Worm (Caenorhabditis elegans): ENCODE results near the gene sec-10.
A peak's percentile ranks its signal among the peaks of the same experiment; 100 is the strongest.

Gene sec-10

DNA sequence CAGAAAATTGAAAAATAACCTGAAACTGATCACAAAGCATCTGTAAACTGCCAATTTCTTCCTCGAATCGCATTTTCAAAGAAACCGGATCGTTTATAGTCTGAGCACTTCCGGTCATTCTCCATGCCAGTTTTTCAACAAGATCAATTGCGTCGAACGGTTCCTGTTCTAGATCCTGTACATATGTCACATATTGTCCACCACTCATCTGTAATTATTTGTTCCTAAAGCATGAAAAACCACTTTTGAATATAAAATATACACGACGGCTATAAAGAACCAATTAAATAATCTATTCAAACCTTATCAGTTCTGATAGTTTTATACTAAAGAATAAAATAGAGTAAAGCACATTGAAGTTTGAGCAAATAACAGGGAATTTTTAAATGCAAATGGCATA, at the start of gene sec-10:
Gene sec-10, minus strand, starts transcription at position 208 of the 400 bp plus-strand sequence.
- TF ChIP-seq him-1 (tag; optimal IDR thresholded peaks at IDR 0.05) (no peak), dao-5 (tag; optimal IDR thresholded peaks at IDR 0.05) (no peak), W03F9.2 (tag; optimal IDR thresholded peaks at IDR 0.05) (no peak)

ce11 chrIV:7830151-7830550, 47.9 kb upstream of the sec-10 start, which contains the start of gene mvb-12:
Gene mvb-12, plus strand, starts transcription at chrIV:7830525.
- TF ChIP-seq W03F9.2 (tag; optimal IDR thresholded peaks at IDR 0.05) (no peak), him-1 (tag; optimal IDR thresholded peaks at IDR 0.05) (no peak), dao-5 (tag; optimal IDR thresholded peaks at IDR 0.05) (no peak)

ce11 chrIV:7829275-7829938, 47.1 kb upstream of the sec-10 start, which contains the start of gene C06A6.4:
Gene C06A6.4, minus strand, starts transcription at chrIV:7829298.
- TF ChIP-seq him-1 (tag; optimal IDR thresholded peaks at IDR 0.05), result no peak
- peak; percentile 61 for TF ChIP-seq W03F9.2 (tag; optimal IDR thresholded peaks at IDR 0.05)
- TF ChIP-seq dao-5 (tag; optimal IDR thresholded peaks at IDR 0.05), result no peak

ce11 chrIV:7824649-7825048, 42.4 kb upstream of the sec-10 start:
- TF ChIP-seq W03F9.2 (tag; optimal IDR thresholded peaks at IDR 0.05) (no peak), him-1 (tag; optimal IDR thresholded peaks at IDR 0.05) (no peak), dao-5 (tag; optimal IDR thresholded peaks at IDR 0.05) (no peak)

- no peak for TF ChIP-seq W03F9.2 (tag; optimal IDR thresholded peaks at IDR 0.05)
- no peak for TF ChIP-seq him-1 (tag; optimal IDR thresholded peaks at IDR 0.05)
- TF ChIP-seq dao-5 (tag; optimal IDR thresholded peaks at IDR 0.05), result no peak
Observed at ce11 chrIV:7822524-7822923, 40.2 kb upstream of the sec-10 start, which contains the start of gene T14A8.2. Gene T14A8.2, minus strand, starts transcription at chrIV:7822624.

ce11 chrIV:7817852-7818251, 35.6 kb upstream of the sec-10 start, which contains the start of gene ric-3:
Gene ric-3, plus strand, starts transcription at chrIV:7818251.
- TF ChIP-seq him-1 (tag; optimal IDR thresholded peaks at IDR 0.05), result no peak
- TF ChIP-seq dao-5 (tag; optimal IDR thresholded peaks at IDR 0.05), result no peak
- no peak for TF ChIP-seq W03F9.2 (tag; optimal IDR thresholded peaks at IDR 0.05)

DNA sequence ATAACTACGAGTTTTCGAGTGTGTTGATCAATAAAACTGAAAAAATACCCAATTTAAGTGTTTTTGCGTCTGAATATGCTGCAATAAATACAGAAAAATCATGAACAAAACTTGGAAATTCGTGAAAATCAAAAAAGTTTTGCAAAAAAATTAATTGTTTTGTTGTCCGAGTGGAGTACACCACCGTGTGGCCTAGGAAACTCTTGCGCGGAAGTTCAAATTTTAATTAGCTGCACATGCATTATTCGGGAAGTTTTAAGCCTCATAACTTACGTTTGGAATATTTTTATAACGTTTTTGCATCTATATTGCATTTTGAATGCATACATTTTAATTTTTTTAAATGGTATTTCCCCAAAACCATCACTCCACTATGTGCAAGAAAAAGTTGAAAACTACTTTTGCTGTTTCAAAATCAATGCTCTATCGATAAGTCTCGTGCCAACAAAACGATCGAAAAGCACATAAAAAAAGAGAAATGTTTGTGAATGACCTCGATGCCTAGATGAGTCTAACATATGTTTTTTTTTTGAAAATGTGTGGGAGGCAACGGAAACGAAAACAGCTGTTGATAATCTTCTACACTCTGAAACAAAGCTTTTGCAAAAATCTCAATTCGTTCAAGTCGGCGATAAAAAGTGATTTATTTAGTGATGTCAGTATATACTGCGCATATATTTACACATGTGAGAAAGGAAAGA, 34.3 kb upstream of the sec-10 start:
- peak; percentile 21 for TF ChIP-seq W03F9.2 (tag; optimal IDR thresholded peaks at IDR 0.05)
- no peak for TF ChIP-seq dao-5 (tag; optimal IDR thresholded peaks at IDR 0.05)
- TF ChIP-seq him-1 (tag; optimal IDR thresholded peaks at IDR 0.05), result no peak

DNA sequence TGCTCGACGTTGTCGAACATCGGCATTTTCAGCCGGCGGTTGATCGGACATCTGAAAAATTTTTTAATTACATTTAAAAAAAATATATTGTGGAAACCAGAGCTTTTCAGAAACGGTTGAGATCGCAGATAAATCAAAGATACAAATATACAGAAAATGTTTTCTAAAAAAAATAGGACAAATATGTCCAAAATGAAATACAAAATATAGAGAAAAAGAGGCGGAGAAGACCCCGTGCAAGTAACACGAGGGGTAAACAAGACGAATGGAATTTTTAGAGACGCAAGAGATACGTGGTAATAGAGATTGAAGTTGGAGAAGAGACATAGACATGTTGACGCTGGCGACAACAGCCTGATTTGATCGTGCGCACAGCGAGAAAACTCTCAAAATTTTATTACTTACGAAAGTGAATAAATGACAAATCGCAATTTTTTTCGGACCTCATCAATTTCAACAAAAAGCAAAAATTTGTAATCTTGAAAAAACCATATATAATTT, 33.4 kb upstream of the sec-10 start, which contains the start of gene cdgs-1:
Gene cdgs-1, minus strand, starts transcription at position 51 of the 501 bp plus-strand sequence.
- TF ChIP-seq him-1 (tag; optimal IDR thresholded peaks at IDR 0.05) (no peak), dao-5 (tag; optimal IDR thresholded peaks at IDR 0.05) (no peak), W03F9.2 (tag; optimal IDR thresholded peaks at IDR 0.05) (no peak)

ce11 chrIV:7812709-7813108, 30.4 kb upstream of the sec-10 start, which contains the start of gene zgpa-1:
Gene zgpa-1, minus strand, starts transcription at chrIV:7812809.
- TF ChIP-seq dao-5 (tag; optimal IDR thresholded peaks at IDR 0.05) (no peak), him-1 (tag; optimal IDR thresholded peaks at IDR 0.05) (no peak), W03F9.2 (tag; optimal IDR thresholded peaks at IDR 0.05) (no peak)

ce11 chrIV:7808583-7808982, 26.3 kb upstream of the sec-10 start, which contains the start of gene C33H5.1:
Gene C33H5.1, plus strand, starts transcription at chrIV:7808912.
- TF ChIP-seq W03F9.2 (tag; optimal IDR thresholded peaks at IDR 0.05), result no peak
- no peak for TF ChIP-seq dao-5 (tag; optimal IDR thresholded peaks at IDR 0.05)
- TF ChIP-seq him-1 (tag; optimal IDR thresholded peaks at IDR 0.05), result no peak

DNA sequence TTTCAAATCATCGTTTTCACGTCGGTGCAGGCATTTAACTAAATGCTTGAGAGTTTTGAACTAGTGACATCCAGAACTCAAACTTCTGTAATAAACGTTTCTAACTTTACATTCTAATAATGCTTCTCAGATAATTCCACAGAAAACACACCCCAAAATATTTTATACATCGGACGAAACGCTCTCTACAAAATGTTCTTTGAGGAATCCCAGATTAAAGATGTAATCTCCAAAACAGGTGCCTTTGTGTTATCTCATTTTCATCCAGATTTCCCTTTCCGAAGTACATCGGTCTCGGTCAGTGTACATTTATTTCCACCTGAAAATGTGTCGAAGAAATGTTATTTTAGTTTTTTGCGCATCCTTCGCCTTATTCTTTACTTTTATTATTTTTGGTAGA, 22.4 kb upstream of the sec-10 start, which contains the start of gene C33H5.2:
Gene C33H5.2, plus strand, starts transcription at position 301 of the 400 bp plus-strand sequence.
- TF ChIP-seq him-1 (tag; optimal IDR thresholded peaks at IDR 0.05) (no peak), dao-5 (tag; optimal IDR thresholded peaks at IDR 0.05) (no peak), W03F9.2 (tag; optimal IDR thresholded peaks at IDR 0.05) (no peak)

- TF ChIP-seq him-1 (tag; optimal IDR thresholded peaks at IDR 0.05) (no peak), dao-5 (tag; optimal IDR thresholded peaks at IDR 0.05) (no peak), W03F9.2 (tag; optimal IDR thresholded peaks at IDR 0.05) (no peak)
Observed at ce11 chrIV:7803250-7803649, 21.0 kb upstream of the sec-10 start, which contains the start of gene C33H5.16. Gene C33H5.16, minus strand, starts transcription at chrIV:7803350.

DNA sequence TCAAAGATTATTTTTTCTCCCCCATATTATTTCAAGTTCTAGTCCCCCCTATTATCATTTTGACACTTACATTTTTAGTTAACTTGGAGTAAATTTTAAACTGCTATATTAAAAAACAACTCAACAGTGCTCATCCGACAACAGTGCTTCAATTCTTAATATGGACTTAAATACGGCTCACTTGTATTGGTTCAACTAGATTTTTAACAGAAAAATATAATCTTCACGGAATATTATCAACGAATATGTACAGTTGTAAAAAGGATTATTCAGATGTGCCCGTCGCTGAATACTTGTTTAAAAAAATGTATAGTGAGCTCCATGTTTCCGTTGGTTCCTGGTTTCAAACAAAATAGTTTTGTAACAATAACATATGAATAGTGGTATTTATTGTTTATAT, 18.0 kb upstream of the sec-10 start:
- TF ChIP-seq him-1 (tag; optimal IDR thresholded peaks at IDR 0.05) (no peak), dao-5 (tag; optimal IDR thresholded peaks at IDR 0.05) (no peak), W03F9.2 (tag; optimal IDR thresholded peaks at IDR 0.05) (no peak)

Data from whole organism, L4/young adult.